Fruit fly (Drosophila melanogaster) whole organism, embryonic: ENCODE data around the gene eIF2gamma.

Experiments used
- Blimp-1 ChIP-seq: fragments of 200-800 bp; sonication (Bioruptor generic); optimal IDR thresholded peaks from 3 replicates; lab custom pipeline; 2018; ENCODE audit warnings: missing biosample characterization, missing genetic modification characterization, mild to moderate bottlenecking, moderate library complexity, missing genetic modification reagents
- CG1024 ChIP-seq: fragments of 200-800 bp; sonication (Bioruptor generic); IDR thresholded peaks from 2 replicates; pipeline ENCODE4 v1.3.6; 2022; ENCODE audit warnings: missing biosample characterization, missing genetic modification characterization
- CG12219 ChIP-seq: fragments of 200-800 bp; sonication (Bioruptor generic); optimal IDR thresholded peaks from 3 replicates; lab custom pipeline; 2018; ENCODE audit warnings: missing biosample characterization, mild to moderate bottlenecking, missing genetic modification characterization
- CG12744 ChIP-seq: fragments of 200-800 bp; sonication (Bioruptor generic); optimal IDR thresholded peaks from 2 replicates; lab custom pipeline; 2016; ENCODE audit warnings: missing biosample characterization, missing genetic modification characterization
- CG13894 ChIP-seq: fragments of 200-800 bp; sonication (Bioruptor generic); optimal IDR thresholded peaks from 3 replicates; lab custom pipeline; 2018; ENCODE audit warnings: missing biosample characterization, mild to moderate bottlenecking, missing genetic modification characterization, moderate library complexity
- CG14710 ChIP-seq: fragments of 200-800 bp; sonication (Bioruptor generic); optimal IDR thresholded peaks from 3 replicates; lab custom pipeline; 2019; ENCODE audit warnings: missing biosample characterization, mild to moderate bottlenecking, missing genetic modification characterization, moderate library complexity
- CG17361 ChIP-seq: fragments of 200-800 bp; sonication (Bioruptor generic); IDR thresholded peaks from 3 replicates; pipeline ENCODE4 v1.3.6; 2022; ENCODE audit warnings: missing biosample characterization, missing genetic modification characterization
- CG17802 ChIP-seq: fragments of 200-800 bp; sonication (Bioruptor generic); optimal IDR thresholded peaks from 2 replicates; lab custom pipeline; 2018; ENCODE audit warnings: missing biosample characterization, mild to moderate bottlenecking, missing genetic modification characterization, moderate library complexity
- CG30403 ChIP-seq: fragments of 200-800 bp; sonication (Bioruptor generic); optimal IDR thresholded peaks from 3 replicates; lab custom pipeline; 2016; ENCODE audit warnings: missing biosample characterization, missing genetic modification characterization
- CG31224 ChIP-seq: fragments of 200-800 bp; sonication (Bioruptor generic); IDR thresholded peaks from 2 replicates; pipeline ENCODE4 v1.3.6; 2022; ENCODE audit warnings: missing biosample characterization, missing genetic modification characterization
- CG3407 ChIP-seq: fragments of 200-800 bp; sonication (Bioruptor generic); optimal IDR thresholded peaks from 2 replicates; lab custom pipeline; 2018; ENCODE audit warnings: missing biosample characterization, mild to moderate bottlenecking, missing genetic modification characterization
- CG3995 ChIP-seq: fragments of 200-800 bp; sonication (Bioruptor generic); optimal IDR thresholded peaks from 3 replicates; lab custom pipeline; 2016; ENCODE audit warnings: missing biosample characterization, missing genetic modification characterization
- Dek ChIP-seq: fragments of 200-800 bp; sonication (Bioruptor generic); optimal IDR thresholded peaks from 3 replicates; lab custom pipeline; 2019; ENCODE audit warnings: missing biosample characterization, mild to moderate bottlenecking, missing genetic modification characterization, moderate library complexity
- Gsc ChIP-seq: fragments of 200-800 bp; sonication (Bioruptor generic); IDR thresholded peaks from 2 replicates; pipeline ENCODE4 v1.3.6; 2022; ENCODE audit warnings: missing biosample characterization, missing genetic modification characterization
- H15 ChIP-seq: fragments of 200-800 bp; sonication (Bioruptor generic); IDR thresholded peaks from 3 replicates; pipeline ENCODE4 v1.3.6; 2022; ENCODE audit warnings: missing biosample characterization, missing genetic modification characterization
- HHEX ChIP-seq: fragments of 200-800 bp; sonication (Bioruptor generic); optimal IDR thresholded peaks from 3 replicates; lab custom pipeline; 2017; ENCODE audit warnings: missing biosample characterization, mild to moderate bottlenecking, missing genetic modification characterization, missing genetic modification reagents
- HmgD ChIP-seq: fragments of 200-800 bp; sonication (Bioruptor generic); optimal IDR thresholded peaks from 3 replicates; lab custom pipeline; 2016; ENCODE audit warnings: missing biosample characterization, missing genetic modification characterization
- Hmr ChIP-seq: fragments of 200-800 bp; sonication (Bioruptor generic); optimal IDR thresholded peaks from 3 replicates; lab custom pipeline; 2017; ENCODE audit warnings: mild to moderate bottlenecking, missing biosample characterization, missing genetic modification reagents, missing genetic modification characterization
- MBD-R2 ChIP-seq: fragments of 200-800 bp; sonication (Bioruptor generic); IDR thresholded peaks from 2 replicates; pipeline ENCODE4 v1.3.6; 2022; ENCODE audit warnings: missing biosample characterization, missing genetic modification characterization
- MTF-1 ChIP-seq: fragments of 200-800 bp; sonication (Bioruptor generic); optimal IDR thresholded peaks from 2 replicates; lab custom pipeline; 2018; ENCODE audit warnings: missing biosample characterization, mild to moderate bottlenecking, missing genetic modification characterization, borderline replicate concordance
- Max ChIP-seq: fragments of 200-800 bp; sonication (Bioruptor generic); optimal IDR thresholded peaks from 2 replicates; lab custom pipeline; 2016; ENCODE audit warnings: missing biosample characterization, mild to moderate bottlenecking, missing genetic modification characterization
- Nf-YB ChIP-seq: fragments of 200-800 bp; sonication (Bioruptor generic); optimal IDR thresholded peaks from 3 replicates; lab custom pipeline; 2019; ENCODE audit warnings: missing biosample characterization, mild to moderate bottlenecking, missing genetic modification characterization, moderate library complexity
- Ravus ChIP-seq: fragments of 200-800 bp; sonication (Bioruptor generic); IDR thresholded peaks from 2 replicates; pipeline ENCODE4 v1.3.6; 2022; ENCODE audit warnings: missing biosample characterization, missing genetic modification characterization
- Sox102F ChIP-seq: fragments of 200-800 bp; sonication (Bioruptor generic); optimal IDR thresholded peaks from 2 replicates; lab custom pipeline; 2018; ENCODE audit warnings: missing biosample characterization, mild to moderate bottlenecking, missing genetic modification characterization, moderate library complexity
- Stat92E ChIP-seq, 3 experiments: fragments of >200 bp in 2 of 3; fragments of 200-800 bp in 1 of 3; sonication (Bioruptor generic) in 1 of 3; optimal IDR thresholded peaks; 2 replicates each; lab custom pipeline; 2017 to 2019; ENCODE audit warnings: missing biosample characterization in 3 of 3, missing genetic modification characterization in 3 of 3, mild to moderate bottlenecking in 1 of 3, moderate library complexity in 1 of 3
- Xrp1 ChIP-seq: fragments of 200-800 bp; sonication (Bioruptor generic); IDR thresholded peaks from 2 replicates; pipeline ENCODE4 v1.3.6; 2022; ENCODE audit warnings: missing biosample characterization, missing genetic modification characterization
- ap ChIP-seq: fragments of 200-800 bp; sonication (Bioruptor generic); IDR thresholded peaks from 2 replicates; pipeline ENCODE4 v1.3.6; 2022; ENCODE audit warnings: missing biosample characterization, missing genetic modification characterization
- ato ChIP-seq: fragments of 200-800 bp; sonication (Bioruptor generic); IDR thresholded peaks from 2 replicates; pipeline ENCODE4 v1.3.6; 2022; ENCODE audit warnings: missing biosample characterization, missing genetic modification characterization; ENCODE audit not compliant: partially characterized antibody
- bab2 ChIP-seq: fragments of 200-800 bp; sonication (Bioruptor generic); optimal IDR thresholded peaks from 2 replicates; lab custom pipeline; 2016; ENCODE audit warnings: missing biosample characterization, missing genetic modification characterization
- br ChIP-seq: fragments of >200 bp; optimal IDR thresholded peaks from 2 replicates; lab custom pipeline; 2017
- ewg ChIP-seq: fragments of 200-800 bp; sonication (Bioruptor generic); optimal IDR thresholded peaks from 3 replicates; lab custom pipeline; 2017; ENCODE audit warnings: mild to moderate bottlenecking, missing biosample characterization, missing genetic modification reagents, missing genetic modification characterization
- fd96Cb ChIP-seq: fragments of 200-800 bp; sonication (Bioruptor generic); optimal IDR thresholded peaks from 2 replicates; lab custom pipeline; 2018; ENCODE audit warnings: missing biosample characterization, mild to moderate bottlenecking, missing genetic modification characterization, moderate library complexity
- ftz-f1 ChIP-seq: fragments of 200-800 bp; sonication (Bioruptor generic); optimal IDR thresholded peaks from 2 replicates; lab custom pipeline; 2016; ENCODE audit warnings: missing biosample characterization, missing genetic modification characterization
- hth ChIP-seq: fragments of >200 bp; optimal IDR thresholded peaks from 2 replicates; lab custom pipeline; 2017; ENCODE audit warnings: inconsistent platforms
- insv ChIP-seq, 2 experiments: fragments of 200-800 bp; sonication (Bioruptor generic); optimal IDR thresholded peaks; 3 replicates each; lab custom pipeline; 2016 to 2018; ENCODE audit warnings: missing biosample characterization in 2 of 2, missing genetic modification characterization in 2 of 2
- inv ChIP-seq: fragments of 200-800 bp; sonication (Bioruptor generic); IDR thresholded peaks from 2 replicates; pipeline ENCODE4 v1.3.6; 2022; ENCODE audit warnings: missing biosample characterization, missing genetic modification characterization; ENCODE audit not compliant: partially characterized antibody
- lmd ChIP-seq: fragments of 200-800 bp; sonication (Bioruptor generic); IDR thresholded peaks from 2 replicates; pipeline ENCODE4 v1.3.6; 2022; ENCODE audit warnings: missing biosample characterization, missing genetic modification characterization
- mam ChIP-seq: fragments of 200-800 bp; sonication (Bioruptor generic); optimal IDR thresholded peaks from 3 replicates; lab custom pipeline; 2016; ENCODE audit warnings: missing biosample characterization, missing genetic modification characterization
- mld ChIP-seq: fragments of 200-800 bp; sonication (Bioruptor generic); IDR thresholded peaks from 3 replicates; pipeline ENCODE4 v1.3.6; 2022; ENCODE audit warnings: missing biosample characterization, missing genetic modification characterization; ENCODE audit not compliant: partially characterized antibody
- nmo ChIP-seq: fragments of 200-800 bp; sonication (Bioruptor generic); optimal IDR thresholded peaks from 2 replicates; lab custom pipeline; 2018; ENCODE audit warnings: missing biosample characterization, mild to moderate bottlenecking, missing genetic modification characterization, moderate library complexity
- otp ChIP-seq: fragments of 200-800 bp; sonication (Bioruptor generic); IDR thresholded peaks from 3 replicates; pipeline ENCODE4, ENCODE4 v1.3.6; 2022; ENCODE audit warnings: missing biosample characterization, missing genetic modification characterization
- psq ChIP-seq: fragments of 200-800 bp; sonication (Bioruptor generic); optimal IDR thresholded peaks from 2 replicates; lab custom pipeline; 2017; ENCODE audit warnings: missing biosample characterization, missing genetic modification characterization
- sisA ChIP-seq: fragments of 200-800 bp; sonication (Bioruptor generic); IDR thresholded peaks from 2 replicates; pipeline ENCODE4 v1.3.6; 2022; ENCODE audit warnings: missing biosample characterization, missing genetic modification characterization
- sr ChIP-seq: fragments of 200-800 bp; sonication (Bioruptor generic); IDR thresholded peaks from 3 replicates; pipeline ENCODE4 v1.3.6; 2022; ENCODE audit warnings: missing biosample characterization, missing genetic modification characterization
- stwl ChIP-seq: fragments of 200-800 bp; sonication (Bioruptor generic); optimal IDR thresholded peaks from 3 replicates; lab custom pipeline; 2018; ENCODE audit warnings: missing biosample characterization, mild to moderate bottlenecking, missing genetic modification characterization, moderate library complexity
- tap ChIP-seq: fragments of 200-800 bp; optimal IDR thresholded peaks from 3 replicates; lab custom pipeline; 2019; ENCODE audit warnings: missing biosample characterization, mild to moderate bottlenecking, missing genetic modification characterization, moderate library complexity
- trh ChIP-seq: fragments of 200-800 bp; sonication (Bioruptor generic); optimal IDR thresholded peaks from 2 replicates; lab custom pipeline; 2016; ENCODE audit warnings: missing biosample characterization, missing genetic modification characterization
- wor ChIP-seq: fragments of 200-800 bp; sonication (Bioruptor generic); IDR thresholded peaks from 2 replicates; pipeline ENCODE4 v1.3.6; 2022; ENCODE audit warnings: missing biosample characterization, missing genetic modification characterization
- z ChIP-seq: fragments of 200-800 bp; sonication (Bioruptor generic); IDR thresholded peaks from 3 replicates; pipeline ENCODE4 v1.3.6; 2022; ENCODE audit warnings: missing biosample characterization, missing genetic modification characterization

Gene eIF2gamma

DNA sequence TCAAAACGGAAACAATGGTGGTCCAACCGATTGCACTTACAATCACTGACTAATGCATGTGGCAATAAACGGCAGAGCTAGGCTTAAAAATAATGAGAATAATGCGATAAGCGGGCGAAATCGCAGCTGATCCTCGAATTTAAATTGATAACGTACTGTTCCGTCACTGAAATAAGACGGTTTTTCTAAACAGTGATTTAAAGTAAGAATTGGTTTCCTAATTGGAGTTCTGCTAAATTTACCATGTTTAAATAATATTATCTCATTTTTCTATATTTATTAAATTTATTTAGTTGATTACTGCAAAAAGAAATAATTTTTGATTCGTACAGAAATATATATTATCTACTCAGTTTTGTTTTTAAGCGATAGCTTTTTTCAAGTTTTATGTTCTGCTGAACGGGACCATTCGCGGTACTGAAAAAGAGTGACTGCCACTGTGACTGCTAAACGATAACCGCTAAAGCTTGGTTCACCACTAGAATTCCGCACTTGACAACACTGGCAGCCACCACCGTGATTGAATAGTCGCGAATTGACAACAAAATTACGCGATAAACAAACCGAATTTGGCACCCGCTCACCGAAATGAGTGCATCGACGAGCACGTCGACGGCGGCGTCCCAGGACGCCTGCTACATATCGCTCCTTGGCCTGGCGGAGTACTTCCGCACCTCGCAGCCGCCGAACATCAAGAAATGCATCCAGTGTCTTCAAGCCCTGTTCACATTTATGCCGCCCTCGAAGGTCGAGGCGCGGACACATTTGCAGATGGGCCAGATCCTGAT lies 54.4 kb downstream of the eIF2gamma start, which contains the start of the genes Spn88Eb and Mau2 (continued):
- TF ChIP-seq Blimp-1 (GFP tag; lab: Kevin White, UChicago): no peak
- TF ChIP-seq CG30403 (GFP tag; lab: Kevin White, UChicago): peak; percentile 81
- TF ChIP-seq ftz-f1 (GFP tag; lab: Kevin White, UChicago): peak; percentile 90
- TF ChIP-seq Max (GFP tag; lab: Kevin White, UChicago): peak; percentile 42
- peak; percentile 55 for TF ChIP-seq Dek
- peak; percentile 61 for TF ChIP-seq bab2 (GFP tag; lab: Kevin White, UChicago)
- peak; percentile 68 for TF ChIP-seq stwl (tag; lab: Kevin White, UChicago)
- no peak for TF ChIP-seq CG13894 (tag; lab: Kevin White, UChicago)
- peak; percentile 70 for TF ChIP-seq CG31224 (GFP tag; lab: Robert Waterston, UW)
- peak; percentile 80 for TF ChIP-seq mam
- TF ChIP-seq MBD-R2: peak; percentile 97
- no peak for TF ChIP-seq Nf-YB (GFP tag; lab: Kevin White, UChicago)
- TF ChIP-seq Ravus: peak; percentile 32
- 0 out of 3 replicates have a peak, but pooled peaks have one; percentile 5 for TF ChIP-seq sr (GFP tag; lab: Robert Waterston, UW)
- TF ChIP-seq br: no peak
- peak; percentile 98 for TF ChIP-seq CG17802 (tag; lab: Kevin White, UChicago)
- peak; percentile 28 for TF ChIP-seq fd96Cb (tag; lab: Kevin White, UChicago)
- TF ChIP-seq inv (GFP tag; lab: Robert Waterston, UW): peak; percentile 49; the same call in 1 of the 2 replicates
- TF ChIP-seq ato: peak; percentile 23; the same call in 1 of the 2 replicates
- peak; percentile 4 for TF ChIP-seq MTF-1
- no peak for TF ChIP-seq z (GFP tag; lab: Robert Waterston, UW)
- no peak for TF ChIP-seq ap (GFP tag; lab: Robert Waterston, UW)
- TF ChIP-seq Xrp1 (GFP tag; lab: Robert Waterston, UW): peak; percentile 78
- peak in 1 of 2 experiments; percentile 64 for TF ChIP-seq insv (GFP tag; optimal IDR thresholded peaks at IDR 0.05; lab: Kevin White, UChicago)
- no peak for TF ChIP-seq Hmr (GFP tag; lab: Kevin White, UChicago)
- peak; percentile 31 for TF ChIP-seq CG3407 (GFP tag; lab: Kevin White, UChicago)
- peak; percentile 83 for TF ChIP-seq lmd (GFP tag; lab: Robert Waterston, UW)
- TF ChIP-seq Stat92E (GFP tag; optimal IDR thresholded peaks at IDR 0.05; lab: Kevin White, UChicago): no peak
- TF ChIP-seq otp (GFP tag; lab: Robert Waterston, UW): peak; percentile 55; the same call in 1 of the 3 replicates
- TF ChIP-seq Sox102F: no peak
- TF ChIP-seq CG3995 (GFP tag; lab: Kevin White, UChicago): peak; percentile 100
- peak; percentile 11; the same call in 1 of the 3 replicates for TF ChIP-seq mld (GFP tag; lab: Robert Waterston, UW)
- TF ChIP-seq CG1024 (GFP tag; lab: Robert Waterston, UW): peak; percentile 60
- peak; percentile 61; the same call in 2 of the 3 replicates for TF ChIP-seq H15 (GFP tag; lab: Robert Waterston, UW)
- TF ChIP-seq CG12219 (GFP tag; lab: Kevin White, UChicago): no peak
- peak; percentile 64 for TF ChIP-seq HmgD (GFP tag; lab: Kevin White, UChicago)
- no peak for TF ChIP-seq psq (GFP tag; lab: Kevin White, UChicago)
- no peak for TF ChIP-seq hth (lab: Kevin White, UChicago)
- peak; percentile 79; the same call in 2 of the 3 replicates for TF ChIP-seq CG17361 (GFP tag; lab: Robert Waterston, UW)
- no peak for TF ChIP-seq tap (tag; lab: Kevin White, UChicago)
- peak; percentile 62 for TF ChIP-seq nmo
- TF ChIP-seq CG12744 (GFP tag; lab: Kevin White, UChicago): no peak
- peak; percentile 62 for TF ChIP-seq sisA
- peak; percentile 30; the same call in 1 of the 2 replicates for TF ChIP-seq Gsc
- TF ChIP-seq ewg (GFP tag; lab: Kevin White, UChicago): peak; percentile 41
- TF ChIP-seq trh: no peak
- TF ChIP-seq HHEX: peak; percentile 42
- peak; percentile 66 for TF ChIP-seq CG14710
- no peak for TF ChIP-seq wor (GFP tag; lab: Robert Waterston, UW)
